Fruit fly (Drosophila melanogaster): ENCODE data around the gene CG42394.

DNA sequence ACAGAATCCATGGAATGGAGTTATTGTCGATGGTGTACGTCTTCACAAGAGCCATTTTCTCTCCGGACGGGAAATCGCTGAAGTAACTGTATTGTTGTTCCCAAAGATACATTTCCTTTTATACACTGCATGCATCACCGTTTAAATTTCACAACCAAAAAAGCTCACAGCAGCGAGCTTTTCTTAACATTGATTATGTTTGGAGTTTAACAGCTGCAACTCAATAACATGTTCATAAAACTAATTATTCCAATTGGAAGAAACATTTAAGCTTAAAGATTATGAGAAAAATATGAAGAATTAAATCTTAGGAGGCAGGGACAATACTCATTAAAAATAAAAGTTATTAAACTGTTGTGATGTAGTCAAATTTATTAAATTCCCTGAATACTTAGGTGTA is 29.6 kb downstream of the CG42394 start, which contains the start of gene CG14695:
- TF ChIP-seq EcR (GFP tag; optimal IDR thresholded peaks at IDR 0.05) (no peak), CG8478 (optimal IDR thresholded peaks at IDR 0.05) (no peak), psq (optimal IDR thresholded peaks at IDR 0.05) (no peak), usp (GFP tag; optimal IDR thresholded peaks at IDR 0.05) (no peak), Dll (optimal IDR thresholded peaks at IDR 0.05) (no peak), pan (optimal IDR thresholded peaks at IDR 0.05) (no peak)

All from whole organism.